Fruit fly (Drosophila melanogaster): ENCODE data around the gene epsilonCOP.

The epsilonCOP gene

DNA sequence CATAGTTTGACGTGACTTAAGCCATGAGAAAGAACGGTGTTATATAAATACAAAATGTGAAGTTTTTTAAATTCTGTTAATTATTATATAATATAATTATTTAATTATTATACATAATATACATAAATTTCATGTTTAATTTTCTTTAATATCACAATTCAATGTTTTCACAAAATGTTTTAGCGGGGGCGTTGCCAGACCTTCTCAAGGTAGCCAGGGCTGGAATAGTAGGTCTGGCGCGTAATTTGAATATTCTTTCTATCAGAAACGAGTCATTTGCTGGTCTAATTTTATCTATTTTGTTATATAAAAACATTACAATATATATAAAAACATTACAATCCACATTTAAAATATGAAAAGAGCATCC, 40.6 kb upstream of the epsilonCOP start, which contains the start of gene Acox3 (continued):
- TF ChIP-seq CG3847 (GFP tag; IDR thresholded peaks at IDR 0.05) (peak; percentile 32; the same call in 1 of the 2 replicates), Gug (GFP tag; IDR thresholded peaks at IDR 0.05) (no peak), CG3995 (GFP tag; optimal IDR thresholded peaks at IDR 0.05) (peak; percentile 35), Taf1 (GFP tag; IDR thresholded peaks at IDR 0.05) (no peak), chinmo (GFP tag; IDR thresholded peaks at IDR 0.05; ENCODE audit: partially characterized antibody) (no peak), CG14710 (tag; optimal IDR thresholded peaks at IDR 0.05) (peak; percentile 59), Dp (GFP tag; optimal IDR thresholded peaks at IDR 0.05) (peak; percentile 97), pho (GFP tag; optimal IDR thresholded peaks at IDR 0.05) (no peak), Hmr (GFP tag; optimal IDR thresholded peaks at IDR 0.05) (no peak), CG6254 (GFP tag; optimal IDR thresholded peaks at IDR 0.05) (no peak), CG14860 (GFP tag; IDR thresholded peaks at IDR 0.05; ENCODE audit: partially characterized antibody) (no peak), aop (GFP tag; IDR thresholded peaks at IDR 0.05) (no peak), Nf-YC (tag; optimal IDR thresholded peaks at IDR 0.05) (peak; percentile 15), PHDP (tag; optimal IDR thresholded peaks at IDR 0.05) (no peak), Elba2 (GFP tag; optimal IDR thresholded peaks at IDR 0.05) (no peak), CG18262 (tag; optimal IDR thresholded peaks at IDR 0.05) (peak; percentile 19), BEAF-32 (GFP tag; optimal IDR thresholded peaks at IDR 0.05) (peak; percentile 6), CG17361 (GFP tag; IDR thresholded peaks at IDR 0.05) (0 out of 3 replicates have a peak, but pooled peaks have one; percentile 24), btn (GFP tag; optimal IDR thresholded peaks at IDR 0.05) (no peak), Rx (GFP tag; IDR thresholded peaks at IDR 0.05) (no peak), CG10267 (tag; optimal IDR thresholded peaks at IDR 0.05) (peak; percentile 39), CG15514 (GFP tag; optimal IDR thresholded peaks at IDR 0.05) (peak; percentile 33), D19A (tag; optimal IDR thresholded peaks at IDR 0.05) (peak; percentile 7), CG2116 (GFP tag; optimal IDR thresholded peaks at IDR 0.05) (peak; percentile 26), CG12942 (GFP tag; optimal IDR thresholded peaks at IDR 0.05) (no peak), CG15269 (tag; optimal IDR thresholded peaks at IDR 0.05) (no peak), ab (GFP tag; optimal IDR thresholded peaks at IDR 0.05) (no peak), gsb-n (tag; optimal IDR thresholded peaks at IDR 0.05) (no peak), CG14014 (GFP tag; IDR thresholded peaks at IDR 0.05) (no peak), CG10274 (GFP tag; optimal IDR thresholded peaks at IDR 0.05) (no peak), Pdp1 (GFP tag; optimal IDR thresholded peaks at IDR 0.05) (peak in 1 of 2 experiments; percentile 81), unc-4 (GFP tag; IDR thresholded peaks at IDR 0.05; ENCODE audit: partially characterized antibody) (no peak), YL-1 (GFP tag; optimal IDR thresholded peaks at IDR 0.05) (peak; percentile 43), Sox102F (GFP tag; optimal IDR thresholded peaks at IDR 0.05) (no peak), pzg (GFP tag; optimal IDR thresholded peaks at IDR 0.05) (peak; percentile 41), Rfx (GFP tag; IDR thresholded peaks at IDR 0.05) (no peak), ato (GFP tag; IDR thresholded peaks at IDR 0.05; ENCODE audit: partially characterized antibody) (no peak), GATAe (GFP tag; conservative IDR thresholded peaks at IDR 0.05) (no peak), dan (GFP tag; IDR thresholded peaks at IDR 0.05) (no peak), nerfin-2 (GFP tag; IDR thresholded peaks at IDR 0.05; ENCODE audit: partially characterized antibody) (no peak), Max (GFP tag; optimal IDR thresholded peaks at IDR 0.05) (no peak), E2f2 (GFP tag; IDR thresholded peaks at IDR 0.05) (peak; percentile 96), scrt (GFP tag; optimal IDR thresholded peaks at IDR 0.05) (no peak), schlank (tag; optimal IDR thresholded peaks at IDR 0.05) (no peak), CG12299 (tag; optimal IDR thresholded peaks at IDR 0.05) (no peak), exex (tag; optimal IDR thresholded peaks at IDR 0.05) (peak; percentile 41), CG30020 (tag; optimal IDR thresholded peaks at IDR 0.05) (peak; percentile 1), tin (GFP tag; optimal IDR thresholded peaks at IDR 0.05) (no peak), CG12236 (GFP tag; optimal IDR thresholded peaks at IDR 0.05) (no peak), Dek (tag; optimal IDR thresholded peaks at IDR 0.05) (peak; percentile 17)

Measured in whole organism, embryonic.